Worm (Caenorhabditis elegans): Measurements from ENCODE around the gene Y54F10AM.8.

DNA sequence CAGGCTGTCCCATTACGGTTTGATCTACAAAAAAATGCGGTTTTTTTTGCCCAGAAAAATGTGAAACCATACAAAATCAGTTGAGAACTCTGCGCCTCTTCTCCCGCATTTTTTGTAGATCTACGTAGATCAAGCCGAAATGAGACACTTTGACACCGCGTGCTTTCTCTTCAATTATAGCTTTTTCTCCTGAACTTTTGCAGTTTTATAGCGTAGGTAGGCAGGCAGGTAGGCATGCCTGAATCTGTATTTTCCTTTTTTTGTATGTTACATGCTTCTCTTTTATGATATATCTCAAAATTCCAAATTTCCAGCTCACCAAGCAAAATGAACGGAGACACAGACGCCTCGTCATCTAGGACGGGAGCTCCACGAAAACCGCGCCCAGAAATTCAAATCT is 34.2 kb downstream of the Y54F10AM.8 start, which contains the start of gene smg-6:
- TF ChIP-seq nhr-11 (tag; optimal IDR thresholded peaks at IDR 0.05) (no peak), fkh-6 (tag; optimal IDR thresholded peaks at IDR 0.05) (no peak), npax-4 (tag; optimal IDR thresholded peaks at IDR 0.05) (no peak), elt-2 (tag; optimal IDR thresholded peaks at IDR 0.05) (no peak), unc-55 (GFP tag; optimal IDR thresholded peaks at IDR 0.05) (no peak), ama-1 (optimal IDR thresholded peaks at IDR 0.05) (no peak), fkh-10 (GFP tag; optimal IDR thresholded peaks at IDR 0.05) (no peak), unc-3 (GFP tag; conservative IDR thresholded peaks at IDR 0.05) (no peak), unc-3 (tag; optimal IDR thresholded peaks at IDR 0.05) (no peak), pag-3 (tag; optimal IDR thresholded peaks at IDR 0.05; ENCODE audit: borderline replicate concordance) (no peak), unc-86 (tag; optimal IDR thresholded peaks at IDR 0.05) (no peak), hlh-30 (tag; optimal IDR thresholded peaks at IDR 0.05; ENCODE audit: insufficient read depth) (no peak), K02D7.2 (tag; optimal IDR thresholded peaks at IDR 0.05) (no peak), madf-2 (tag; optimal IDR thresholded peaks at IDR 0.05) (no peak)

Measured in whole organism, late embryonic.